Worm (Caenorhabditis elegans) whole organism, L1 larva: ENCODE data around the gene sma-2.

Experiments
- aly-2 ChIP-seq: fragments of 150-350 bp; optimal IDR thresholded peaks from 2 replicates; lab custom pipeline; 2014; ENCODE audit warnings: missing biosample characterization, missing genetic modification characterization
- nhr-85 ChIP-seq: sonication (generic microtip); peaks from one replicate; lab custom pipeline; 2016; ENCODE audit warnings: missing genetic modification characterization, inconsistent platforms, missing compliant biosample characterization
- sox-4 ChIP-seq: sonication (generic microtip); optimal IDR thresholded peaks from 2 replicates; lab custom pipeline; 2016; ENCODE audit warnings: missing genetic modification characterization, missing compliant biosample characterization

sma-2 gene

DNA sequence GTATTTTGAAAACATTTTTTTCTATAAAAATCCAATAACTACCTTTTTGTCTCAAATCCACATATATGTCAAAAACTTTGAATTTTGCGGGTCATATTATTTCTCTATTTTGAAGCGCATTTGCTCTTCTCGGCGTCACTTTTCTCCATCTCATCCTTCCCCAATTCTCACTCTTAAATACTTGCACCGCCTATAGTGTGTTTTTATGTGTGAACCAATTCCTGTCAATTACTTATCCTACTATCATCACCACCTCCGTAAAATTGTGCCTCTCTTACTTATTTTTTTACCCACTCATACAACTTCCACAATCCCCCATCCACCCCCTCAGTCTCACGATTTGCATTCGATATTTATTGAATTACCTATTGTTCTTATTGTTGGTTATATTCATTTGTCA, 56.3 kb downstream of the sma-2 start:
- TF ChIP-seq sox-4 (tag; lab: Kevin White, UChicago) (no peak), nhr-85 (peak; percentile 71), aly-2 (tag; lab: Kevin White, UChicago) (peak; percentile 3)
